Worm (Caenorhabditis elegans) whole organism, young adult: ENCODE data around the gene sknr-1.
A peak's percentile ranks its signal among the peaks of the same experiment; 100 is the strongest.

Source experiments
- B0336.3 ChIP-seq: fragments of 200-800 bp; sonication (Bioruptor generic); IDR thresholded peaks from 2 replicates; pipeline ENCODE4 v1.3.6; 2022; ENCODE audit warnings: missing genetic modification characterization, missing compliant biosample characterization
- F10E7.11 ChIP-seq: sonication (generic microtip); optimal IDR thresholded peaks from 2 replicates; lab custom pipeline; 2017; ENCODE audit warnings: mild to moderate bottlenecking, missing genetic modification characterization, moderate library complexity, missing compliant biosample characterization
- F22D6.2 ChIP-seq: sonication (generic microtip); optimal IDR thresholded peaks from 2 replicates; lab custom pipeline; 2016; ENCODE audit warnings: mild to moderate bottlenecking, missing genetic modification characterization, missing compliant biosample characterization
- F55B11.4 ChIP-seq: sonication (generic microtip); optimal IDR thresholded peaks from 2 replicates; lab custom pipeline; 2016; ENCODE audit warnings: missing compliant biosample characterization, missing genetic modification characterization, borderline replicate concordance; ENCODE audit not compliant: insufficient read depth
- F57A8.1 ChIP-seq: fragments of 200-800 bp; sonication (Bioruptor generic); optimal IDR thresholded peaks from 2 replicates; lab custom pipeline; 2018; ENCODE audit warnings: mild to moderate bottlenecking, missing genetic modification characterization, moderate library complexity, missing compliant biosample characterization
- K12H6.12 ChIP-seq: fragments of 200-800 bp; sonication (Bioruptor generic); optimal IDR thresholded peaks from 2 replicates; lab custom pipeline; 2018; ENCODE audit warnings: mild to moderate bottlenecking, missing genetic modification characterization, missing compliant biosample characterization
- T07F8.4 ChIP-seq: sonication (generic microtip); optimal IDR thresholded peaks from 2 replicates; lab custom pipeline; 2016; ENCODE audit warnings: mild to moderate bottlenecking, missing genetic modification characterization, moderate library complexity, missing compliant biosample characterization
- Y53F4B.3 ChIP-seq: fragments of 200-800 bp; sonication (Bioruptor generic); IDR thresholded peaks from 2 replicates; pipeline ENCODE4 v1.3.6; 2022; ENCODE audit warnings: missing genetic modification reagents, missing genetic modification characterization, missing compliant biosample characterization
- Y53G8AR.9 ChIP-seq: fragments of 200-800 bp; sonication (Bioruptor generic); conservative IDR thresholded peaks from 2 replicates; pipeline ENCODE4 v1.3.6; 2022; ENCODE audit warnings: missing genetic modification reagents, missing genetic modification characterization, missing compliant biosample characterization
- Y56A3A.18 ChIP-seq: fragments of 200-800 bp; sonication (Bioruptor generic); IDR thresholded peaks from 2 replicates; pipeline ENCODE4 v1.3.6; 2022; ENCODE audit warnings: missing genetic modification reagents, missing genetic modification characterization, missing compliant biosample characterization
- akir-1 ChIP-seq: fragments of 200-800 bp; sonication (Bioruptor generic); optimal IDR thresholded peaks from 2 replicates; lab custom pipeline; 2018; ENCODE audit warnings: mild to moderate bottlenecking, missing genetic modification characterization, moderate library complexity, missing compliant biosample characterization
- ama-1 ChIP-seq, 3 experiments: fragments of 150-350 bp in 1 of 3; sonication (generic microtip) in 2 of 3; optimal IDR thresholded peaks; 2 replicates each; lab custom pipeline; 2014 to 2018; ENCODE audit warnings: missing biosample characterization in 2 of 3, missing genetic modification characterization in 2 of 3, missing genetic modification reagents in 2 of 3
- aptf-3 ChIP-seq: fragments of 200-800 bp; sonication (Bioruptor generic); IDR thresholded peaks from 2 replicates; pipeline ENCODE4 v1.3.6; 2022; ENCODE audit warnings: missing genetic modification characterization, missing compliant biosample characterization
- atf-7 ChIP-seq: sonication (generic microtip); optimal IDR thresholded peaks from 2 replicates; lab custom pipeline; 2017; ENCODE audit warnings: mild to moderate bottlenecking, missing genetic modification characterization, missing compliant biosample characterization
- athp-1 ChIP-seq: sonication (generic microtip); optimal IDR thresholded peaks from 2 replicates; lab custom pipeline; 2017; ENCODE audit warnings: mild to moderate bottlenecking, missing genetic modification characterization, missing compliant biosample characterization
- attf-5 ChIP-seq: fragments of 200-800 bp; sonication (Bioruptor generic); optimal IDR thresholded peaks from 2 replicates; lab custom pipeline; 2018; ENCODE audit warnings: mild to moderate bottlenecking, missing genetic modification characterization, missing compliant biosample characterization
- ceh-27 ChIP-seq: fragments of 200-800 bp; sonication (Bioruptor generic); optimal IDR thresholded peaks from 2 replicates; lab custom pipeline; 2018; ENCODE audit warnings: mild to moderate bottlenecking, missing genetic modification characterization, moderate library complexity, missing compliant biosample characterization
- ceh-40 ChIP-seq: fragments of 200-800 bp; sonication (Bioruptor generic); IDR thresholded peaks from 2 replicates; pipeline ENCODE4 v1.3.6; 2022; ENCODE audit warnings: missing genetic modification characterization, missing compliant biosample characterization
- ceh-79 ChIP-seq: sonication (generic microtip); optimal IDR thresholded peaks from 2 replicates; lab custom pipeline; 2017; ENCODE audit warnings: mild to moderate bottlenecking, missing genetic modification characterization, missing compliant biosample characterization
- ceh-91 ChIP-seq: fragments of 200-800 bp; sonication (Bioruptor generic); IDR thresholded peaks from 2 replicates; pipeline ENCODE4 v1.3.6; 2022; ENCODE audit warnings: missing genetic modification reagents, missing genetic modification characterization, missing compliant biosample characterization
- die-1 ChIP-seq: sonication (generic microtip); optimal IDR thresholded peaks from 2 replicates; lab custom pipeline; 2016; ENCODE audit warnings: missing genotype, mild to moderate bottlenecking, missing genetic modification characterization, missing compliant biosample characterization
- dox-1 ChIP-seq: fragments of 200-800 bp; sonication (Bioruptor generic); IDR thresholded peaks from 2 replicates; pipeline ENCODE4 v1.3.6; 2022; ENCODE audit warnings: missing genetic modification reagents, missing genetic modification characterization, missing compliant biosample characterization
- dpff-1 ChIP-seq: sonication (generic microtip); optimal IDR thresholded peaks from 2 replicates; lab custom pipeline; 2017; ENCODE audit warnings: mild to moderate bottlenecking, missing genetic modification characterization, missing compliant biosample characterization
- egrh-3 ChIP-seq: fragments of 200-800 bp; sonication (Bioruptor generic); IDR thresholded peaks from 2 replicates; pipeline ENCODE4 v1.3.6; 2022; ENCODE audit warnings: missing genetic modification reagents, missing genetic modification characterization, missing compliant biosample characterization
- fkh-3 ChIP-seq: sonication (generic microtip); optimal IDR thresholded peaks from 2 replicates; lab custom pipeline; 2016; ENCODE audit warnings: mild to moderate bottlenecking, missing genetic modification characterization, missing compliant biosample characterization
- him-1 ChIP-seq: sonication (generic microtip); optimal IDR thresholded peaks from 2 replicates; lab custom pipeline; 2016; ENCODE audit warnings: missing genotype, missing genetic modification reagents, missing genetic modification characterization, missing compliant biosample characterization
- hlh-12 ChIP-seq: sonication (generic microtip); optimal IDR thresholded peaks from 2 replicates; lab custom pipeline; 2016; ENCODE audit warnings: missing genetic modification characterization, missing compliant biosample characterization
- hmg-1.2 ChIP-seq: fragments of 200-800 bp; sonication (Bioruptor generic); IDR thresholded peaks from 2 replicates; pipeline ENCODE4 v1.3.6; 2022; ENCODE audit warnings: missing genetic modification reagents, missing genetic modification characterization, missing compliant biosample characterization
- hsf-1 ChIP-seq: fragments of 200-800 bp; sonication (Bioruptor generic); IDR thresholded peaks from 2 replicates; pipeline ENCODE4 v1.3.6; 2022; ENCODE audit warnings: missing genetic modification reagents, missing genetic modification characterization, missing compliant biosample characterization
- lag-1 ChIP-seq: fragments of 200-800 bp; sonication (Bioruptor generic); IDR thresholded peaks from 2 replicates; pipeline ENCODE4 v1.3.6; 2022; ENCODE audit warnings: missing genetic modification reagents, missing genetic modification characterization, missing compliant biosample characterization
- let-526 ChIP-seq: fragments of 200-800 bp; sonication (Bioruptor generic); IDR thresholded peaks from 2 replicates; pipeline ENCODE4 v1.3.6; 2022; ENCODE audit warnings: missing genetic modification reagents, missing genetic modification characterization, missing compliant biosample characterization
- lin-26 ChIP-seq: fragments of 200-800 bp; sonication (Bioruptor generic); IDR thresholded peaks from 2 replicates; pipeline ENCODE4 v1.3.6; 2022; ENCODE audit warnings: missing genetic modification reagents, missing genetic modification characterization, missing compliant biosample characterization
- madf-6 ChIP-seq: fragments of 200-800 bp; sonication (Bioruptor generic); IDR thresholded peaks from 2 replicates; pipeline ENCODE4 v1.3.6; 2022; ENCODE audit warnings: missing genetic modification reagents, missing genetic modification characterization, missing compliant biosample characterization
- mes-4 ChIP-seq: sonication (generic microtip); optimal IDR thresholded peaks from 2 replicates; lab custom pipeline; 2016; ENCODE audit warnings: missing genotype, missing genetic modification characterization, missing compliant biosample characterization
- mxl-1 ChIP-seq: sonication (generic microtip); optimal IDR thresholded peaks from 2 replicates; lab custom pipeline; 2016; ENCODE audit warnings: missing genetic modification characterization, missing compliant biosample characterization
- nhr-90 ChIP-seq: sonication (generic microtip); optimal IDR thresholded peaks from 2 replicates; lab custom pipeline; 2016; ENCODE audit warnings: missing genotype, mild to moderate bottlenecking, missing genetic modification characterization, missing compliant biosample characterization
- rec-8 ChIP-seq, 2 experiments: sonication (generic microtip); optimal IDR thresholded peaks; 2 replicates each; lab custom pipeline; 2016; ENCODE audit warnings: mild to moderate bottlenecking in 2 of 2, missing genetic modification characterization in 2 of 2, missing genetic modification reagents in 2 of 2, missing genotype in 2 of 2, missing biosample characterization in 1 of 2, missing compliant biosample characterization in 1 of 2, moderate library complexity in 1 of 2
- repo-1 ChIP-seq: sonication (generic microtip); optimal IDR thresholded peaks from 2 replicates; lab custom pipeline; 2017; ENCODE audit warnings: mild to moderate bottlenecking, missing genetic modification characterization, missing compliant biosample characterization
- snpc-1.1 ChIP-seq: sonication (generic microtip); optimal IDR thresholded peaks from 2 replicates; lab custom pipeline; 2017; ENCODE audit warnings: missing genetic modification characterization, mild to moderate bottlenecking, missing compliant biosample characterization, antibody characterized with exemption, moderate library complexity, missing genotype, missing genetic modification reagents; ENCODE audit not compliant: insufficient read depth
- tbp1 ChIP-seq: fragments of 200-800 bp; sonication (Bioruptor generic); optimal IDR thresholded peaks from 2 replicates; lab custom pipeline; 2018; ENCODE audit warnings: mild to moderate bottlenecking, missing genetic modification characterization, missing compliant biosample characterization
- tbx-9 ChIP-seq: sonication (generic microtip); optimal IDR thresholded peaks from 2 replicates; lab custom pipeline; 2016; ENCODE audit warnings: borderline replicate concordance, missing genetic modification characterization, inconsistent platforms, missing compliant biosample characterization
- unc-62 ChIP-seq: fragments of 150-350 bp; optimal IDR thresholded peaks from 2 replicates; lab custom pipeline; 2014; ENCODE audit warnings: missing biosample characterization, missing genetic modification reagents, missing genetic modification characterization
- zim-3 ChIP-seq: sonication (generic microtip); optimal IDR thresholded peaks from 2 replicates; lab custom pipeline; 2017; ENCODE audit warnings: mild to moderate bottlenecking, missing genetic modification characterization, moderate library complexity, missing compliant biosample characterization
- ztf-25 ChIP-seq: fragments of 200-800 bp; sonication (Bioruptor generic); IDR thresholded peaks from 2 replicates; pipeline ENCODE4 v1.3.6; 2022; ENCODE audit warnings: missing genetic modification reagents, missing genetic modification characterization, missing compliant biosample characterization
- ztf-3 ChIP-seq: fragments of 200-800 bp; sonication (Bioruptor generic); optimal IDR thresholded peaks from 2 replicates; lab custom pipeline; 2018; ENCODE audit warnings: mild to moderate bottlenecking, missing genetic modification characterization, missing compliant biosample characterization
- ztf-6 ChIP-seq: fragments of 200-800 bp; sonication (Bioruptor generic); IDR thresholded peaks from 2 replicates; pipeline ENCODE4 v1.3.6; 2022; ENCODE audit warnings: missing genetic modification reagents, missing genetic modification characterization, missing compliant biosample characterization

The sknr-1 gene

DNA sequence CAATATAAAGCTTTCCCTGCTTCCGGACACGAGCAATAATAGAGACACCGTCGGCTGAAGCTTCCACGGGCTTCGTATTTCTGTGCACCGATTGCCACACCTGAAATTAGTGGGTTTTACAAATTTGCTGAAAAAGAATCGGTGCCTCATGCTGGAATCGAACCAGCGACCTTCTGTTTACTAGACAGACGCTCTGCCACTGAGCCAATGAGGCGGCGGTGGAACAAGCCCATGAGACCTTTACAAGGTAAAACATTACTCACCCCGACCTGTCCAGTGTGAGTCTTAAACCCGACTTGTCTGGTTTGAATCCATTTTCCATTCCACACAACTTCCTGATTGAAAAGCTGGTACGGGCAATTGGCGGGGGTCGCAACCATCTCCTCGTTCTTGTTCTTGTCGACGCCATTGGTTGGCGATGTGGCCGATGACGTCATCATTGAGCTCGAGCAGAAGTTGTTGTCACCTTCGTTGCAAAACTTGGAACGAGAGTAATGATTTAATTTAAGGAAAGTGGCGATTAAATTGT is 39.3 kb upstream of the sknr-1 start, which contains the start of gene ndx-2 (continued):
- peak; percentile 55 for TF ChIP-seq attf-5
- peak; percentile 47 for TF ChIP-seq him-1
- no peak for TF ChIP-seq hsf-1 (GFP tag; lab: Robert Waterston, UW)
- TF ChIP-seq Y53F4B.3 (GFP tag; lab: Robert Waterston, UW) = no peak
- TF ChIP-seq let-526 (GFP tag; lab: Robert Waterston, UW) = no peak
- peak; percentile 24; the same call in 1 of the 2 replicates for TF ChIP-seq egrh-3
- no peak for TF ChIP-seq fkh-3
- 0 out of 2 replicates have a peak, but pooled peaks have one; percentile 22 for TF ChIP-seq ceh-40 (GFP tag; lab: Robert Waterston, UW)
- no peak for TF ChIP-seq ceh-79 (tag; lab: Kevin White, UChicago)
- no peak for TF ChIP-seq zim-3 (tag; lab: Kevin White, UChicago)
- peak; percentile 61 for TF ChIP-seq Y53G8AR.9 (GFP tag; lab: Robert Waterston, UW)
- peak; percentile 45 for TF ChIP-seq T07F8.4 (tag; lab: Kevin White, UChicago)
- TF ChIP-seq F10E7.11 (tag; lab: Kevin White, UChicago) = peak; percentile 1
- no peak for TF ChIP-seq ztf-3 (GFP tag; lab: Kevin White, UChicago)
- TF ChIP-seq madf-6 (GFP tag; lab: Robert Waterston, UW) = peak; percentile 66
- TF ChIP-seq B0336.3 (GFP tag; lab: Robert Waterston, UW) = peak; percentile 55; the same call in 1 of the 2 replicates
- TF ChIP-seq K12H6.12 (tag; lab: Kevin White, UChicago) = no peak
- peak; percentile 89 for TF ChIP-seq F57A8.1
- TF ChIP-seq F55B11.4 = no peak
- peak; percentile 8 for TF ChIP-seq atf-7 (tag; lab: Kevin White, UChicago)
- TF ChIP-seq rec-8 (tag; optimal IDR thresholded peaks at IDR 0.05; lab: Kevin White, UChicago) = peak in 1 of 2 experiments; percentile 69
- TF ChIP-seq F22D6.2 = no peak
- peak; percentile 50 for TF ChIP-seq tbx-9
- peak; percentile 80 for TF ChIP-seq nhr-90 (tag; lab: Kevin White, UChicago)
- no peak for TF ChIP-seq unc-62 (GFP tag; lab: Kevin White, UChicago)
- peak; percentile 8 for TF ChIP-seq ceh-27 (GFP tag; lab: Kevin White, UChicago)
- peak; percentile 78 for TF ChIP-seq dox-1 (GFP tag; lab: Robert Waterston, UW)
- TF ChIP-seq lin-26 (GFP tag; lab: Robert Waterston, UW) = peak; percentile 98
- TF ChIP-seq mes-4 (tag; lab: Kevin White, UChicago) = no peak
- no peak for TF ChIP-seq akir-1
- TF ChIP-seq ceh-91 (GFP tag; lab: Robert Waterston, UW) = 0 out of 2 replicates have a peak, but pooled peaks have one; percentile 13
- peak; percentile 17 for TF ChIP-seq snpc-1.1 (tag; lab: Kevin White, UChicago)
- TF ChIP-seq ama-1 (optimal IDR thresholded peaks at IDR 0.05; lab: Kevin White, UChicago) = no peak
- TF ChIP-seq ama-1 (GFP tag; optimal IDR thresholded peaks at IDR 0.05; lab: Kevin White, UChicago) = peak in 1 of 2 experiments; percentile 83
- peak; percentile 79 for TF ChIP-seq die-1
- 0 out of 2 replicates have a peak, but pooled peaks have one; percentile 49 for TF ChIP-seq Y56A3A.18 (GFP tag; lab: Robert Waterston, UW)
- TF ChIP-seq dpff-1 (tag; lab: Kevin White, UChicago) = no peak
- TF ChIP-seq ztf-6 = no peak
- TF ChIP-seq athp-1 (tag; lab: Kevin White, UChicago) = peak; percentile 72
- no peak for TF ChIP-seq hlh-12 (tag; lab: Kevin White, UChicago)
- peak; percentile 67; the same call in 1 of the 2 replicates for TF ChIP-seq aptf-3
- TF ChIP-seq hmg-1.2 (GFP tag; lab: Robert Waterston, UW) = peak; percentile 61
- peak; percentile 84 for TF ChIP-seq mxl-1 (tag; lab: Kevin White, UChicago)
- TF ChIP-seq lag-1 = no peak
- TF ChIP-seq ztf-25 (GFP tag; lab: Robert Waterston, UW) = no peak
- no peak for TF ChIP-seq repo-1 (tag; lab: Kevin White, UChicago)
- TF ChIP-seq tbp1 (GFP tag; lab: Kevin White, UChicago) = peak; percentile 94
